Worm (Caenorhabditis elegans): Measurements from ENCODE around the gene srh-123.
"Not testable (repeated sequence)": the region's sequence is repeated elsewhere in the genome, so short reads cannot be mapped to it uniquely, and the experiment has no call there.

Gene srh-123

ce11 chrV:17473699-17474098 is at the start of gene srh-123:
TSS of gene srh-123 (plus strand) at chrV:17473999.
- TF ChIP-seq tab-1 (GFP tag; IDR thresholded peaks at IDR 0.05), result no peak
- no peak for TF ChIP-seq T22C8.4 (GFP tag; IDR thresholded peaks at IDR 0.05)
- no peak for TF ChIP-seq klf-2 (GFP tag; conservative IDR thresholded peaks at IDR 0.05)
- no peak for TF ChIP-seq ztf-23 (GFP tag; IDR thresholded peaks at IDR 0.05)

ce11 chrV:17429262-17429661 is 44.5 kb upstream of the srh-123 start:
- no peak for TF ChIP-seq klf-2 (GFP tag; conservative IDR thresholded peaks at IDR 0.05)
- TF ChIP-seq T22C8.4 (GFP tag; IDR thresholded peaks at IDR 0.05), result no peak
- no peak for TF ChIP-seq ztf-29 (GFP tag; IDR thresholded peaks at IDR 0.05)
- TF ChIP-seq cog-1 (tag; optimal IDR thresholded peaks at IDR 0.05), result no peak
- TF ChIP-seq tab-1 (GFP tag; IDR thresholded peaks at IDR 0.05), result no peak
- no peak for TF ChIP-seq ztf-23 (GFP tag; IDR thresholded peaks at IDR 0.05)
- TF ChIP-seq ref-1 (GFP tag; conservative IDR thresholded peaks at IDR 0.05), result no peak
- TF ChIP-seq flt-1 (GFP tag; IDR thresholded peaks at IDR 0.05), result no peak
- no peak for TF ChIP-seq med-1 (GFP tag; optimal IDR thresholded peaks at IDR 0.05; ENCODE audit: insufficient read depth)

ce11 chrV:17430066-17430465 is 43.7 kb upstream of the srh-123 start, which contains the start of gene T27C5.10:
TSS of gene T27C5.10 (minus strand) at chrV:17430166.
- TF ChIP-seq klf-2 (GFP tag; conservative IDR thresholded peaks at IDR 0.05) (no peak), ztf-23 (GFP tag; IDR thresholded peaks at IDR 0.05) (no peak), ztf-29 (GFP tag; IDR thresholded peaks at IDR 0.05) (no peak), flt-1 (GFP tag; IDR thresholded peaks at IDR 0.05) (no peak), cog-1 (tag; optimal IDR thresholded peaks at IDR 0.05) (no peak), med-1 (GFP tag; optimal IDR thresholded peaks at IDR 0.05; ENCODE audit: insufficient read depth) (no peak), T22C8.4 (GFP tag; IDR thresholded peaks at IDR 0.05) (no peak)

- TF ChIP-seq tab-1 (GFP tag; IDR thresholded peaks at IDR 0.05) (no peak), med-1 (GFP tag; optimal IDR thresholded peaks at IDR 0.05; ENCODE audit: insufficient read depth) (no peak), klf-2 (GFP tag; conservative IDR thresholded peaks at IDR 0.05) (no peak)
Measured at ce11 chrV:17430903-17431302, 42.9 kb upstream of the srh-123 start, which contains the start of gene srbc-27. TSS of gene srbc-27 (plus strand) at chrV:17431203.

ce11 chrV:17436492-17436891 is 37.3 kb upstream of the srh-123 start, which contains the start of gene F20E11.18:
TSS of gene F20E11.18 (minus strand) at chrV:17436592.
- TF ChIP-seq ztf-23 (GFP tag; IDR thresholded peaks at IDR 0.05) (no peak), med-1 (GFP tag; optimal IDR thresholded peaks at IDR 0.05; ENCODE audit: insufficient read depth) (no peak), cog-1 (tag; optimal IDR thresholded peaks at IDR 0.05) (no peak), T22C8.4 (GFP tag; IDR thresholded peaks at IDR 0.05) (no peak), flt-1 (GFP tag; IDR thresholded peaks at IDR 0.05) (no peak), ztf-29 (GFP tag; IDR thresholded peaks at IDR 0.05) (no peak), ref-1 (GFP tag; conservative IDR thresholded peaks at IDR 0.05) (no peak), tab-1 (GFP tag; IDR thresholded peaks at IDR 0.05) (no peak), klf-2 (GFP tag; conservative IDR thresholded peaks at IDR 0.05) (no peak)

- TF ChIP-seq cog-1 (tag; optimal IDR thresholded peaks at IDR 0.05) (no peak), klf-2 (GFP tag; conservative IDR thresholded peaks at IDR 0.05) (no peak), flt-1 (GFP tag; IDR thresholded peaks at IDR 0.05) (no peak), med-1 (GFP tag; optimal IDR thresholded peaks at IDR 0.05; ENCODE audit: insufficient read depth) (no peak), ztf-29 (GFP tag; IDR thresholded peaks at IDR 0.05) (no peak), ztf-23 (GFP tag; IDR thresholded peaks at IDR 0.05) (no peak), T22C8.4 (GFP tag; IDR thresholded peaks at IDR 0.05) (no peak), ref-1 (GFP tag; conservative IDR thresholded peaks at IDR 0.05) (no peak), tab-1 (GFP tag; IDR thresholded peaks at IDR 0.05) (no peak)
Measured at ce11 chrV:17438317-17438716, 35.5 kb upstream of the srh-123 start, which contains the start of gene srsx-2. TSS of gene srsx-2 (minus strand) at chrV:17438417.

- no peak for TF ChIP-seq ztf-23 (GFP tag; IDR thresholded peaks at IDR 0.05)
- TF ChIP-seq ztf-29 (GFP tag; IDR thresholded peaks at IDR 0.05), result no peak
- no peak for TF ChIP-seq T22C8.4 (GFP tag; IDR thresholded peaks at IDR 0.05)
- TF ChIP-seq flt-1 (GFP tag; IDR thresholded peaks at IDR 0.05), result no peak
- no peak for TF ChIP-seq klf-2 (GFP tag; conservative IDR thresholded peaks at IDR 0.05)
- TF ChIP-seq cog-1 (tag; optimal IDR thresholded peaks at IDR 0.05), result no peak
- no peak for TF ChIP-seq ref-1 (GFP tag; conservative IDR thresholded peaks at IDR 0.05)
- no peak for TF ChIP-seq tab-1 (GFP tag; IDR thresholded peaks at IDR 0.05)
- no peak for TF ChIP-seq med-1 (GFP tag; optimal IDR thresholded peaks at IDR 0.05; ENCODE audit: insufficient read depth)
Measured at ce11 chrV:17439406-17439805, 34.4 kb upstream of the srh-123 start, which contains the start of gene srh-154. TSS of gene srh-154 (plus strand) at chrV:17439706.

ce11 chrV:17449836-17450235 is 24.0 kb upstream of the srh-123 start:
- TF ChIP-seq flt-1 (GFP tag; IDR thresholded peaks at IDR 0.05), result no peak
- no peak for TF ChIP-seq ref-1 (GFP tag; conservative IDR thresholded peaks at IDR 0.05)
- no peak for TF ChIP-seq ztf-23 (GFP tag; IDR thresholded peaks at IDR 0.05)
- TF ChIP-seq klf-2 (GFP tag; conservative IDR thresholded peaks at IDR 0.05), result no peak
- no peak for TF ChIP-seq tab-1 (GFP tag; IDR thresholded peaks at IDR 0.05)
- TF ChIP-seq med-1 (GFP tag; optimal IDR thresholded peaks at IDR 0.05; ENCODE audit: insufficient read depth), result no peak
- no peak for TF ChIP-seq T22C8.4 (GFP tag; IDR thresholded peaks at IDR 0.05)
- TF ChIP-seq cog-1 (tag; optimal IDR thresholded peaks at IDR 0.05), result no peak
- no peak for TF ChIP-seq ztf-29 (GFP tag; IDR thresholded peaks at IDR 0.05)

ce11 chrV:17456197-17456596 is 17.6 kb upstream of the srh-123 start, which contains the start of gene srh-203:
TSS of gene srh-203 (minus strand) at chrV:17456297.
- not testable (repeated sequence) for TF ChIP-seq cog-1 (tag; optimal IDR thresholded peaks at IDR 0.05); med-1 (GFP tag; optimal IDR thresholded peaks at IDR 0.05; ENCODE audit: insufficient read depth); ref-1 (GFP tag; conservative IDR thresholded peaks at IDR 0.05)

- TF ChIP-seq klf-2 (GFP tag; conservative IDR thresholded peaks at IDR 0.05), result no peak
- no peak for TF ChIP-seq ztf-23 (GFP tag; IDR thresholded peaks at IDR 0.05)
- no peak for TF ChIP-seq tab-1 (GFP tag; IDR thresholded peaks at IDR 0.05)
- TF ChIP-seq cog-1 (tag; optimal IDR thresholded peaks at IDR 0.05), result no peak
- no peak for TF ChIP-seq T22C8.4 (GFP tag; IDR thresholded peaks at IDR 0.05)
- TF ChIP-seq flt-1 (GFP tag; IDR thresholded peaks at IDR 0.05), result no peak
- TF ChIP-seq ztf-29 (GFP tag; IDR thresholded peaks at IDR 0.05), result no peak
- no peak for TF ChIP-seq ref-1 (GFP tag; conservative IDR thresholded peaks at IDR 0.05)
- no peak for TF ChIP-seq med-1 (GFP tag; optimal IDR thresholded peaks at IDR 0.05; ENCODE audit: insufficient read depth)
Measured at ce11 chrV:17458069-17458468, 15.7 kb upstream of the srh-123 start, which contains the start of gene str-200. TSS of gene str-200 (minus strand) at chrV:17458169.

Measured in whole organism, midembryonic.